Worm (Caenorhabditis elegans) whole organism, L4 larva: ENCODE measurements around the gene popl-5.

Source experiments
- F26F4.8 ChIP-seq: fragments of 200-800 bp; sonication (Bioruptor generic); conservative IDR thresholded peaks from 2 replicates; pipeline ENCODE4 v1.3.6; 2022; ENCODE audit warnings: missing genetic modification characterization, missing compliant biosample characterization
- R02D3.7 ChIP-seq: fragments of 150-350 bp; sonication (generic microtip); optimal IDR thresholded peaks from 3 replicates; lab custom pipeline; 2014; ENCODE audit warnings: missing biosample characterization, missing genetic modification characterization
- T26A8.4 ChIP-seq: fragments of 200-800 bp; sonication (Bioruptor generic); IDR thresholded peaks from 2 replicates; pipeline ENCODE4 v1.3.6; 2022; ENCODE audit warnings: missing genetic modification characterization, missing compliant biosample characterization
- Y75B8A.6 ChIP-seq: fragments of 200-800 bp; sonication (Bioruptor generic); IDR thresholded peaks from 2 replicates; pipeline ENCODE4 v1.3.6; 2022; ENCODE audit warnings: missing genetic modification reagents, missing genetic modification characterization, missing compliant biosample characterization
- ZK337.2 ChIP-seq: fragments of 200-800 bp; sonication (Bioruptor generic); IDR thresholded peaks from 2 replicates; pipeline ENCODE4 v1.3.6; 2022; ENCODE audit warnings: missing genetic modification reagents, missing genetic modification characterization, missing compliant biosample characterization
- ZK546.5 ChIP-seq, 2 experiments: sonication (generic microtip); optimal IDR thresholded peaks; 2 replicates each; lab custom pipeline; 2017; ENCODE audit warnings: missing biosample characterization in 2 of 2, missing genetic modification characterization in 2 of 2
- ama-1 ChIP-seq: fragments of 150-350 bp; optimal IDR thresholded peaks from 2 replicates; lab custom pipeline; 2014; ENCODE audit warnings: inconsistent platforms, mixed read lengths
- attf-4 ChIP-seq: sonication (generic microtip); optimal IDR thresholded peaks from 3 replicates; lab custom pipeline; 2017; ENCODE audit warnings: missing biosample characterization, missing genetic modification characterization
- ceh-20 ChIP-seq: fragments of 200-800 bp; sonication (Bioruptor generic); IDR thresholded peaks from 2 replicates; pipeline ENCODE4 v1.3.6; 2022; ENCODE audit warnings: missing genetic modification reagents, missing genetic modification characterization, missing compliant biosample characterization
- cey-2 ChIP-seq: sonication (generic microtip); optimal IDR thresholded peaks from 3 replicates; lab custom pipeline; 2017; ENCODE audit warnings: missing genetic modification characterization, mild to moderate bottlenecking, missing compliant biosample characterization, antibody characterized with exemption, borderline replicate concordance; ENCODE audit not compliant: insufficient read depth
- daf-16 ChIP-seq, 3 experiments: sonication (generic microtip); optimal IDR thresholded peaks; 2 replicates each; lab custom pipeline; 2016 to 2017; ENCODE audit warnings: missing genetic modification characterization in 3 of 3, missing genetic modification reagents in 3 of 3, mild to moderate bottlenecking in 2 of 3, missing compliant biosample characterization in 2 of 3, missing biosample characterization in 1 of 3, moderate library complexity in 1 of 3
- daf-19 ChIP-seq: fragments of 200-800 bp; sonication (Bioruptor generic); conservative IDR thresholded peaks from 2 replicates; pipeline ENCODE4 v1.3.6; 2022; ENCODE audit warnings: missing genetic modification characterization, missing compliant biosample characterization
- dmd-6 ChIP-seq: fragments of 200-800 bp; sonication (Bioruptor generic); IDR thresholded peaks from 2 replicates; pipeline ENCODE4 v1.3.6; 2022; ENCODE audit warnings: missing genetic modification reagents, missing genetic modification characterization, missing compliant biosample characterization
- dmd-8 ChIP-seq: fragments of 200-800 bp; sonication (Bioruptor generic); IDR thresholded peaks from 2 replicates; pipeline ENCODE4 v1.3.6; 2022; ENCODE audit warnings: missing genetic modification characterization, missing compliant biosample characterization
- dve-1 ChIP-seq: sonication (generic microtip); optimal IDR thresholded peaks from 2 replicates; lab custom pipeline; 2017; ENCODE audit warnings: antibody characterized with exemption, mild to moderate bottlenecking, missing genetic modification characterization, missing compliant biosample characterization; ENCODE audit not compliant: insufficient read depth
- egl-43 ChIP-seq: fragments of 200-800 bp; sonication (Bioruptor generic); IDR thresholded peaks from 2 replicates; pipeline ENCODE4 v1.3.6; 2022; ENCODE audit warnings: missing genetic modification reagents, missing genetic modification characterization, missing compliant biosample characterization
- fkh-10 ChIP-seq: fragments of 150-350 bp; optimal IDR thresholded peaks from 2 replicates; lab custom pipeline; 2014; ENCODE audit warnings: missing biosample characterization, missing genetic modification reagents, missing genetic modification characterization
- fos-1 ChIP-seq: fragments of 150-350 bp; optimal IDR thresholded peaks from 2 replicates; lab custom pipeline; 2014; ENCODE audit warnings: missing biosample characterization, missing genetic modification characterization
- gei-8 ChIP-seq: fragments of 200-800 bp; sonication (Bioruptor generic); optimal IDR thresholded peaks from 2 replicates; lab custom pipeline; 2018; ENCODE audit warnings: mild to moderate bottlenecking, missing genetic modification characterization, missing compliant biosample characterization
- hlh-11 ChIP-seq: fragments of 200-800 bp; sonication (Bioruptor generic); optimal IDR thresholded peaks from 2 replicates; lab custom pipeline; 2018; ENCODE audit warnings: mild to moderate bottlenecking, missing genetic modification characterization, missing compliant biosample characterization
- hlh-30 ChIP-seq: sonication (generic microtip); optimal IDR thresholded peaks from 2 replicates; lab custom pipeline; 2017; ENCODE audit warnings: antibody characterized with exemption, mild to moderate bottlenecking, missing genetic modification characterization, missing compliant biosample characterization; ENCODE audit not compliant: insufficient read depth
- hmg-1.1 ChIP-seq: fragments of 200-800 bp; sonication (Bioruptor generic); IDR thresholded peaks from 2 replicates; pipeline ENCODE4 v1.3.6; 2022; ENCODE audit warnings: missing genetic modification reagents, missing genetic modification characterization, missing compliant biosample characterization
- lin-13 ChIP-seq: fragments of 150-350 bp; optimal IDR thresholded peaks from 2 replicates; lab custom pipeline; 2014; ENCODE audit warnings: missing biosample characterization, missing genetic modification reagents, missing genetic modification characterization
- lin-29 ChIP-seq: fragments of 200-800 bp; sonication (Bioruptor generic); IDR thresholded peaks from 2 replicates; pipeline ENCODE4 v1.3.6; 2022; ENCODE audit warnings: missing genetic modification reagents, missing genetic modification characterization, missing compliant biosample characterization
- lin-39 ChIP-seq: fragments of 150-350 bp; optimal IDR thresholded peaks from 2 replicates; lab custom pipeline; 2014; ENCODE audit warnings: missing biosample characterization, missing genetic modification reagents, missing genetic modification characterization
- madf-9 ChIP-seq: fragments of 200-800 bp; sonication (Bioruptor generic); conservative IDR thresholded peaks from 2 replicates; pipeline ENCODE4 v1.3.6; 2022; ENCODE audit warnings: missing genetic modification reagents, missing genetic modification characterization, missing compliant biosample characterization
- mdt-29 ChIP-seq: fragments of 200-800 bp; sonication (Bioruptor generic); IDR thresholded peaks from 2 replicates; pipeline ENCODE4 v1.3.6; 2022; ENCODE audit warnings: missing genetic modification reagents, missing genetic modification characterization, missing compliant biosample characterization
- mep-1 ChIP-seq: fragments of 150-350 bp; sonication (generic microtip); optimal IDR thresholded peaks from 3 replicates; lab custom pipeline; 2014; ENCODE audit warnings: missing biosample characterization, missing genetic modification characterization
- mes-2 ChIP-seq: sonication (generic microtip); optimal IDR thresholded peaks from 2 replicates; lab custom pipeline; 2016; ENCODE audit warnings: missing genotype, mild to moderate bottlenecking, missing genetic modification characterization, missing compliant biosample characterization; ENCODE audit not compliant: poor library complexity, severe bottlenecking
- mxl-2 ChIP-seq: fragments of 200-800 bp; sonication (Bioruptor generic); conservative IDR thresholded peaks from 2 replicates; pipeline ENCODE4 v1.3.6; 2022; ENCODE audit warnings: missing genetic modification reagents, missing genetic modification characterization, missing compliant biosample characterization
- nhr-10 ChIP-seq: fragments of 150-350 bp; optimal IDR thresholded peaks from 2 replicates; lab custom pipeline; 2014; ENCODE audit warnings: missing biosample characterization, missing genetic modification characterization
- nhr-102 ChIP-seq: sonication (generic microtip); optimal IDR thresholded peaks from 2 replicates; lab custom pipeline; 2016; ENCODE audit warnings: mild to moderate bottlenecking, missing genetic modification characterization, moderate library complexity, missing compliant biosample characterization
- nhr-11 ChIP-seq: fragments of 150-350 bp; optimal IDR thresholded peaks from 2 replicates; lab custom pipeline; 2014; ENCODE audit warnings: missing biosample characterization, missing genetic modification characterization
- nhr-237 ChIP-seq: sonication (generic microtip); optimal IDR thresholded peaks from 2 replicates; lab custom pipeline; 2017; ENCODE audit warnings: missing biosample characterization, missing genetic modification characterization
- nhr-28 ChIP-seq: fragments of 150-350 bp; optimal IDR thresholded peaks from 2 replicates; lab custom pipeline; 2014; ENCODE audit warnings: missing biosample characterization, missing genetic modification characterization
- nhr-76 ChIP-seq: fragments of 150-350 bp; optimal IDR thresholded peaks from 2 replicates; lab custom pipeline; 2014; ENCODE audit warnings: missing biosample characterization, missing genetic modification characterization
- pha-4 ChIP-seq, 2 experiments: fragments of 150-350 bp in 1 of 2; fragments of 200-800 bp in 1 of 2; sonication (Bioruptor generic) in 1 of 2; IDR thresholded peaks in 1 of 2; optimal IDR thresholded peaks in 1 of 2; 2 replicates each; pipeline versions ENCODE4 v1.3.6 to Lab custom; 2014 to 2022; ENCODE audit warnings: missing genetic modification characterization in 2 of 2, missing genetic modification reagents in 2 of 2, missing biosample characterization in 1 of 2, missing compliant biosample characterization in 1 of 2
- php-3 ChIP-seq: fragments of 200-800 bp; sonication (Bioruptor generic); IDR thresholded peaks from 2 replicates; pipeline ENCODE4 v1.3.6; 2022; ENCODE audit warnings: missing genetic modification reagents, missing genetic modification characterization, missing compliant biosample characterization
- pqm-1 ChIP-seq: sonication (generic microtip); optimal IDR thresholded peaks from 2 replicates; lab custom pipeline; 2017; ENCODE audit warnings: missing biosample characterization, missing genetic modification characterization
- saeg-2 ChIP-seq: fragments of 200-800 bp; sonication (Bioruptor generic); IDR thresholded peaks from 2 replicates; pipeline ENCODE4 v1.3.6; 2022; ENCODE audit warnings: missing genetic modification reagents, missing genetic modification characterization, missing compliant biosample characterization
- spr-1 ChIP-seq: sonication (generic microtip); optimal IDR thresholded peaks from 2 replicates; lab custom pipeline; 2016; ENCODE audit warnings: mild to moderate bottlenecking, missing genetic modification characterization, missing compliant biosample characterization
- spr-3 ChIP-seq: fragments of 200-800 bp; sonication (Bioruptor generic); optimal IDR thresholded peaks from 2 replicates; lab custom pipeline; 2018; ENCODE audit warnings: mild to moderate bottlenecking, missing genetic modification characterization, missing compliant biosample characterization
- unc-130 ChIP-seq: sonication (generic microtip); optimal IDR thresholded peaks from 2 replicates; lab custom pipeline; 2016; ENCODE audit warnings: missing genetic modification reagents, missing genetic modification characterization, missing compliant biosample characterization
- unc-62 ChIP-seq, 3 experiments: fragments of 150-350 bp in 1 of 3; sonication (generic microtip); optimal IDR thresholded peaks in 2 of 3; peaks in 1 of 3; 1 replicate in 1 of 3; 2 replicates in 2 of 3; lab custom pipeline; 2014 to 2017; ENCODE audit warnings: missing biosample characterization in 3 of 3, missing genetic modification characterization in 3 of 3, missing genetic modification reagents in 3 of 3, missing genotype in 1 of 3
- vab-7 ChIP-seq: fragments of 200-800 bp; sonication (Bioruptor generic); IDR thresholded peaks from 2 replicates; pipeline ENCODE4 v1.3.6; 2022; ENCODE audit warnings: missing genetic modification reagents, missing genetic modification characterization, missing compliant biosample characterization
- zfp-2 ChIP-seq: sonication (generic microtip); optimal IDR thresholded peaks from 2 replicates; lab custom pipeline; 2016; ENCODE audit warnings: mild to moderate bottlenecking, missing genetic modification characterization, missing compliant biosample characterization
- zfp-3 ChIP-seq: fragments of 200-800 bp; sonication (Bioruptor generic); conservative IDR thresholded peaks from 2 replicates; pipeline ENCODE4 v1.3.6; 2022; ENCODE audit warnings: missing genetic modification reagents, missing genetic modification characterization, missing compliant biosample characterization
- zip-11 ChIP-seq: fragments of 200-800 bp; sonication (Bioruptor generic); IDR thresholded peaks from 2 replicates; pipeline ENCODE4 v1.3.6; 2022; ENCODE audit warnings: missing genetic modification characterization, missing compliant biosample characterization
- ztf-7 ChIP-seq: fragments of 150-350 bp; optimal IDR thresholded peaks from 2 replicates; lab custom pipeline; 2014; ENCODE audit warnings: missing biosample characterization, missing genetic modification characterization

Gene popl-5

ce11 chrIII:11444796-11445386, 42.3 kb downstream of the popl-5 start:
- TF ChIP-seq ama-1 (no peak), lin-39 (tag; lab: Kevin White, UChicago) (no peak), spr-3 (no peak), saeg-2 (GFP tag; lab: Robert Waterston, UW) (no peak), mep-1 (tag; lab: Kevin White, UChicago) (peak; percentile 17), dmd-8 (GFP tag; lab: Robert Waterston, UW) (no peak), nhr-237 (tag; lab: Kevin White, UChicago) (no peak), ZK546.5 (tag; optimal IDR thresholded peaks at IDR 0.05; lab: Kevin White, UChicago) (no peak), daf-16 (GFP tag; optimal IDR thresholded peaks at IDR 0.05; lab: Kevin White, UChicago) (peak in 1 of 2 experiments; percentile 4), daf-16 (tag; optimal IDR thresholded peaks at IDR 0.05; lab: Kevin White, UChicago) (peak; percentile 94), hlh-11 (peak; percentile 85), lin-13 (GFP tag; lab: Kevin White, UChicago) (no peak), spr-1 (no peak), dve-1 (tag; lab: Kevin White, UChicago) (peak; percentile 69), pha-4 (GFP tag; IDR thresholded peaks at IDR 0.05; lab: Robert Waterston, UW) (0 out of 2 replicates have a peak, but pooled peaks have one; percentile 27), pha-4 (tag; optimal IDR thresholded peaks at IDR 0.05; lab: Kevin White, UChicago) (peak; percentile 82), attf-4 (tag; lab: Kevin White, UChicago) (no peak), zfp-2 (tag; lab: Kevin White, UChicago) (no peak), unc-62 (GFP tag; optimal IDR thresholded peaks at IDR 0.05 in 1 of 2; lab: Kevin White, UChicago) (peak in 1 of 2 experiments; percentile 81), unc-62 (tag; optimal IDR thresholded peaks at IDR 0.05; lab: Kevin White, UChicago) (no peak), egl-43 (GFP tag; lab: Robert Waterston, UW) (no peak), F26F4.8 (GFP tag; lab: Robert Waterston, UW) (no peak), mdt-29 (GFP tag; lab: Robert Waterston, UW) (no peak), nhr-102 (tag; lab: Kevin White, UChicago) (no peak), Y75B8A.6 (no peak), php-3 (GFP tag; lab: Robert Waterston, UW) (no peak), nhr-76 (no peak), cey-2 (tag; lab: Kevin White, UChicago) (no peak), nhr-10 (no peak), T26A8.4 (GFP tag; lab: Robert Waterston, UW) (no peak), vab-7 (GFP tag; lab: Robert Waterston, UW) (no peak), gei-8 (GFP tag; lab: Kevin White, UChicago) (no peak), R02D3.7 (tag; lab: Kevin White, UChicago) (no peak), ceh-20 (GFP tag; lab: Robert Waterston, UW) (no peak), unc-130 (GFP tag; lab: Kevin White, UChicago) (no peak), hmg-1.1 (GFP tag; lab: Robert Waterston, UW) (no peak), zfp-3 (GFP tag; lab: Robert Waterston, UW) (no peak), daf-19 (GFP tag; lab: Robert Waterston, UW) (no peak), ZK337.2 (no peak), nhr-11 (tag; lab: Kevin White, UChicago) (peak; percentile 12), fkh-10 (GFP tag; lab: Kevin White, UChicago) (no peak), hlh-30 (tag; lab: Kevin White, UChicago) (peak; percentile 83), dmd-6 (GFP tag; lab: Robert Waterston, UW) (peak; percentile 20; the same call in 1 of the 2 replicates), mes-2 (tag; lab: Kevin White, UChicago) (no peak), nhr-28 (peak; percentile 98), pqm-1 (tag; lab: Kevin White, UChicago) (no peak), zip-11 (no peak), madf-9 (GFP tag; lab: Robert Waterston, UW) (no peak), mxl-2 (GFP tag; lab: Robert Waterston, UW) (no peak), fos-1 (tag; lab: Kevin White, UChicago) (no peak), lin-29 (GFP tag; lab: Robert Waterston, UW) (no peak), ztf-7 (no peak)
